Worm (Caenorhabditis elegans) whole organism, early embryonic: ENCODE data around the gene F30H5.3.

Source experiments
- B0310.2 ChIP-seq: sonication (generic microtip); optimal IDR thresholded peaks from 2 replicates; lab custom pipeline; 2016; ENCODE audit warnings: mild to moderate bottlenecking, missing genetic modification characterization, missing compliant biosample characterization
- F13C5.2 ChIP-seq: sonication (generic microtip); optimal IDR thresholded peaks from 2 replicates; lab custom pipeline; 2017; ENCODE audit warnings: mild to moderate bottlenecking, missing genetic modification characterization, inconsistent platforms, missing compliant biosample characterization
- ceh-36 ChIP-seq: sonication (generic microtip); optimal IDR thresholded peaks from 2 replicates; lab custom pipeline; 2016; ENCODE audit warnings: missing genetic modification characterization, inconsistent platforms, missing compliant biosample characterization
- flt-1 ChIP-seq: fragments of 200-800 bp; sonication (Bioruptor generic); IDR thresholded peaks from 2 replicates; pipeline ENCODE4 v1.3.6; 2022; ENCODE audit warnings: missing genetic modification characterization, missing compliant biosample characterization

DNA sequence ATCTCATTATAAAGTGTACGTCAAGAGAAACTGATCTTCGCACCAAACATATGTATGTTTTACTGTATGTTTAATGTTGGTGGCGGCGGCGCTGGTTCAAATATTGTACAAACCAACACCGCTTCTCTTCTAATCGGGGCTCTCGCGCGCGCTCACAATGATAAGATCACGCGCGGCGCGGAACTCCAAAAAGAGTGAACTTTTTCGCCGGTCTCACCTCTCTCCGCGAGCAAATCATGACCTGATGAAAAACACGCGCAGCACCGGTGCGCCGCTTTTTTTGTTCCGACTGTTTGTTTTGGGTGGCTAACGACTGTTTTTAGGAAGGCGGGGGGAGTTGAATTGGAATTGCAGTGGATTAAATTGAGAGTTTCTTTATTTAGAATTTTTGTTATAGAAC is 1.3 kb upstream of the F30H5.3 start:
- TF ChIP-seq flt-1 (GFP tag; lab: Robert Waterston, UW) (no peak), F13C5.2 (no peak), ceh-36 (tag; lab: Kevin White, UChicago) (no peak), B0310.2 (tag; lab: Kevin White, UChicago) (no peak)
